Fruit fly (Drosophila melanogaster) whole organism, prepupa: ENCODE data around the gene Cyp313a3.

ENCODE experiments used
- Blimp-1 ChIP-seq: fragments of 200-800 bp; sonication (Bioruptor generic); optimal IDR thresholded peaks from 3 replicates; lab custom pipeline; 2017; ENCODE audit warnings: missing biosample characterization, missing genetic modification characterization, mild to moderate bottlenecking, moderate library complexity, missing genetic modification reagents
- CG15336 ChIP-seq: fragments of 200-800 bp; sonication (Bioruptor generic); IDR thresholded peaks from 2 replicates; pipeline ENCODE4 v1.3.6; 2022; ENCODE audit warnings: missing biosample characterization, missing genetic modification characterization
- CG6163 ChIP-seq: fragments of 200-800 bp; sonication (Bioruptor generic); IDR thresholded peaks from 3 replicates; pipeline ENCODE4 v1.3.6; 2022; ENCODE audit warnings: missing biosample characterization, missing genetic modification characterization
- CG6808 ChIP-seq: fragments of 200-800 bp; sonication (Bioruptor generic); optimal IDR thresholded peaks from 3 replicates; lab custom pipeline; 2017; ENCODE audit warnings: missing biosample characterization, missing genetic modification characterization, mild to moderate bottlenecking, moderate library complexity, missing genetic modification reagents
- CG6854 ChIP-seq: fragments of 200-800 bp; sonication (Bioruptor generic); optimal IDR thresholded peaks from 2 replicates; lab custom pipeline; 2017; ENCODE audit warnings: missing biosample characterization, mild to moderate bottlenecking, missing genetic modification characterization
- Eip75B ChIP-seq: fragments of 200-800 bp; sonication (Bioruptor generic); optimal IDR thresholded peaks from 3 replicates; lab custom pipeline; 2016; ENCODE audit warnings: missing biosample characterization, missing genetic modification characterization
- Hr38 ChIP-seq: sonication (Bioruptor generic); optimal IDR thresholded peaks from 2 replicates; lab custom pipeline; 2016; ENCODE audit warnings: missing biosample characterization, missing genetic modification characterization
- Sox15 ChIP-seq: fragments of 200-800 bp; sonication (Bioruptor generic); optimal IDR thresholded peaks from 3 replicates; lab custom pipeline; 2016; ENCODE audit warnings: missing biosample characterization, missing genetic modification characterization
- acj6 ChIP-seq: fragments of 200-800 bp; sonication (Bioruptor generic); optimal IDR thresholded peaks from 3 replicates; lab custom pipeline; 2016; ENCODE audit warnings: missing biosample characterization, missing genetic modification characterization
- cyc ChIP-seq: fragments of 200-800 bp; sonication (Bioruptor generic); optimal IDR thresholded peaks from 3 replicates; lab custom pipeline; 2016; ENCODE audit warnings: missing biosample characterization, missing genetic modification characterization
- dac ChIP-seq: fragments of 200-800 bp; sonication (Bioruptor generic); optimal IDR thresholded peaks from 2 replicates; lab custom pipeline; 2017; ENCODE audit warnings: missing biosample characterization, mild to moderate bottlenecking, missing genetic modification characterization
- esn ChIP-seq: fragments of 200-800 bp; sonication (Bioruptor generic); optimal IDR thresholded peaks from 2 replicates; lab custom pipeline; 2016; ENCODE audit warnings: missing biosample characterization, mild to moderate bottlenecking, missing genetic modification characterization, moderate library complexity
- net ChIP-seq: fragments of 200-800 bp; sonication (Bioruptor generic); optimal IDR thresholded peaks from 3 replicates; lab custom pipeline; 2016; ENCODE audit warnings: missing biosample characterization, missing genetic modification characterization
- topi ChIP-seq: fragments of 200-800 bp; sonication (Bioruptor generic); optimal IDR thresholded peaks from 3 replicates; lab custom pipeline; 2016; ENCODE audit warnings: missing biosample characterization, missing genetic modification characterization

DNA sequence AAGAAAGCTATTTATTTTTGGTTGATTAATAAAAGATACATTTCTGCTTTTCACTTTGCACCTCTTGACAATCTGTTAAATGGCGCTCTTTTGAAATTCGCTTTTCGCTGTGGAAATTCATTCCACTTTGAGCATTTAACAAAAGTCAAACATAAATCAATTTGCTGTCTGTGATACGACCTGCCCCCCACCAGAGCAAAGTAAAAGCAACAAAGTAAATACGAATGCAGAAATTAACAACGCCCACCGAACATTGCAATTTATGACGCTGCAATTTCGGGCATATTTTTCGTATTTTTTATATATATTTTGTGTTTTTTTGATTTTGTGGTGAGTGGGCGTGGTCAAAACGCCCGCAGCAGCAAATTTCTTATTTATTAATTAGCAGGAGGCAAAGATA lies 46.5 kb upstream of the Cyp313a3 start:
- TF ChIP-seq Sox15 (GFP tag; lab: Kevin White, UChicago), result no peak
- no peak for TF ChIP-seq net (GFP tag; lab: Kevin White, UChicago)
- TF ChIP-seq CG6163 (GFP tag; lab: Robert Waterston, UW), result no peak
- no peak for TF ChIP-seq CG15336
- TF ChIP-seq Blimp-1 (GFP tag; lab: Kevin White, UChicago), result no peak
- TF ChIP-seq dac (GFP tag; lab: Kevin White, UChicago), result no peak
- no peak for TF ChIP-seq CG6808 (GFP tag; lab: Kevin White, UChicago)
- no peak for TF ChIP-seq acj6 (GFP tag; lab: Kevin White, UChicago)
- TF ChIP-seq topi (GFP tag; lab: Kevin White, UChicago), result no peak
- no peak for TF ChIP-seq Eip75B (GFP tag; lab: Kevin White, UChicago)
- no peak for TF ChIP-seq cyc (GFP tag; lab: Kevin White, UChicago)
- TF ChIP-seq esn (GFP tag; lab: Kevin White, UChicago), result no peak
- TF ChIP-seq Hr38 (GFP tag; lab: Kevin White, UChicago), result no peak
- no peak for TF ChIP-seq CG6854 (GFP tag; lab: Kevin White, UChicago)
